Fruit fly (Drosophila melanogaster): ENCODE measurements around the gene CG5418.
A peak's percentile ranks its signal among the peaks of the same experiment; 100 is the strongest.

The CG5418 gene

dm6 chr2L:12495196-12495595 is 42.2 kb upstream of the CG5418 start:
- peak; percentile 43 for TF ChIP-seq CrebA (GFP tag; optimal IDR thresholded peaks at IDR 0.05; ENCODE audit: borderline replicate concordance)
- TF ChIP-seq sv (GFP tag; optimal IDR thresholded peaks at IDR 0.05) = no peak

dm6 chr2L:12493771-12494317 is 40.8 kb upstream of the CG5418 start:
- TF ChIP-seq Mio (GFP tag; optimal IDR thresholded peaks at IDR 0.05) = no peak
- TF ChIP-seq Hr83 (GFP tag; optimal IDR thresholded peaks at IDR 0.05; ENCODE audit: poor library complexity, severe bottlenecking) = no peak
- no peak for TF ChIP-seq tai (GFP tag; optimal IDR thresholded peaks at IDR 0.05)
- no peak for TF ChIP-seq pan (optimal IDR thresholded peaks at IDR 0.05)
- no peak for TF ChIP-seq Hnf4 (GFP tag; optimal IDR thresholded peaks at IDR 0.05)
- peak; percentile 38 for TF ChIP-seq psq (GFP tag; optimal IDR thresholded peaks at IDR 0.05)
- no peak for TF ChIP-seq Vsx2 (GFP tag; optimal IDR thresholded peaks at IDR 0.05; ENCODE audit: partially characterized antibody)
- TF ChIP-seq HLH106 (tag; optimal IDR thresholded peaks at IDR 0.05) = peak; percentile 27
- no peak for TF ChIP-seq CG32264 (GFP tag; optimal IDR thresholded peaks at IDR 0.05)
- peak; percentile 94 for TF ChIP-seq h (GFP tag; optimal IDR thresholded peaks at IDR 0.05)
- TF ChIP-seq dsf (GFP tag; optimal IDR thresholded peaks at IDR 0.05; ENCODE audit: borderline replicate concordance) = no peak
- peak; percentile 84 for TF ChIP-seq Rel (GFP tag; optimal IDR thresholded peaks at IDR 0.05)
- TF ChIP-seq Rel (tag; optimal IDR thresholded peaks at IDR 0.05) = peak; percentile 67
- TF ChIP-seq sv (GFP tag; optimal IDR thresholded peaks at IDR 0.05) = no peak
- no peak for TF ChIP-seq woc (GFP tag; optimal IDR thresholded peaks at IDR 0.05)
- no peak for TF ChIP-seq Abd-B (GFP tag; optimal IDR thresholded peaks at IDR 0.05)
- TF ChIP-seq lola (GFP tag; optimal IDR thresholded peaks at IDR 0.05) = no peak
- TF ChIP-seq ey (GFP tag; optimal IDR thresholded peaks at IDR 0.05) = peak; percentile 45
- TF ChIP-seq GATAd (GFP tag; optimal IDR thresholded peaks at IDR 0.05) = no peak
- peak; percentile 50 for TF ChIP-seq rgr (GFP tag; optimal IDR thresholded peaks at IDR 0.05)
- TF ChIP-seq sage (GFP tag; optimal IDR thresholded peaks at IDR 0.05) = peak; percentile 66
- TF ChIP-seq dmrt93B (GFP tag; optimal IDR thresholded peaks at IDR 0.05) = peak; percentile 36
- peak; percentile 20 for TF ChIP-seq OdsH (GFP tag; optimal IDR thresholded peaks at IDR 0.05)
- TF ChIP-seq Jra (GFP tag; optimal IDR thresholded peaks at IDR 0.05) = no peak
- TF ChIP-seq Myc (optimal IDR thresholded peaks at IDR 0.05) = no peak
- peak in 1 of 2 experiments; percentile 53 for TF ChIP-seq foxo (GFP tag; optimal IDR thresholded peaks at IDR 0.05)
- TF ChIP-seq jim (GFP tag; optimal IDR thresholded peaks at IDR 0.05) = no peak
- no peak for TF ChIP-seq usp (GFP tag; optimal IDR thresholded peaks at IDR 0.05)
- peak; percentile 95 for TF ChIP-seq CrebA (GFP tag; optimal IDR thresholded peaks at IDR 0.05; ENCODE audit: borderline replicate concordance)
- TF ChIP-seq fru (GFP tag; optimal IDR thresholded peaks at IDR 0.05) = peak; percentile 48
- no peak for TF ChIP-seq Dif (GFP tag; optimal IDR thresholded peaks at IDR 0.05; ENCODE audit: partially characterized antibody)
- TF ChIP-seq Dfd (GFP tag; optimal IDR thresholded peaks at IDR 0.05) = peak; percentile 12
- TF ChIP-seq Sp1 (GFP tag; optimal IDR thresholded peaks at IDR 0.05) = peak; percentile 51
- TF ChIP-seq N (GFP tag; optimal IDR thresholded peaks at IDR 0.05) = no peak
- TF ChIP-seq brk (GFP tag; optimal IDR thresholded peaks at IDR 0.05) = no peak
- no peak for TF ChIP-seq dl (GFP tag; optimal IDR thresholded peaks at IDR 0.05; ENCODE audit: insufficient read depth in 1 of 2, partially characterized antibody in 2 of 2)
- TF ChIP-seq br (GFP tag; optimal IDR thresholded peaks at IDR 0.05) = peak; percentile 37
- no peak for TF ChIP-seq CG9705 (GFP tag; optimal IDR thresholded peaks at IDR 0.05)
- TF ChIP-seq Hr78 (GFP tag; optimal IDR thresholded peaks at IDR 0.05) = no peak

- TF ChIP-seq sage (GFP tag; optimal IDR thresholded peaks at IDR 0.05) (no peak), Vsx2 (GFP tag; optimal IDR thresholded peaks at IDR 0.05; ENCODE audit: partially characterized antibody) (no peak), foxo (GFP tag; optimal IDR thresholded peaks at IDR 0.05) (peak in 1 of 2 experiments; percentile 40)
These were observed 40.2 kb upstream of the CG5418 start for dm6 chr2L:12493101-12493770.
